Fruit fly (Drosophila melanogaster): ENCODE measurements around the gene CG14990.

Gene CG14990

DNA sequence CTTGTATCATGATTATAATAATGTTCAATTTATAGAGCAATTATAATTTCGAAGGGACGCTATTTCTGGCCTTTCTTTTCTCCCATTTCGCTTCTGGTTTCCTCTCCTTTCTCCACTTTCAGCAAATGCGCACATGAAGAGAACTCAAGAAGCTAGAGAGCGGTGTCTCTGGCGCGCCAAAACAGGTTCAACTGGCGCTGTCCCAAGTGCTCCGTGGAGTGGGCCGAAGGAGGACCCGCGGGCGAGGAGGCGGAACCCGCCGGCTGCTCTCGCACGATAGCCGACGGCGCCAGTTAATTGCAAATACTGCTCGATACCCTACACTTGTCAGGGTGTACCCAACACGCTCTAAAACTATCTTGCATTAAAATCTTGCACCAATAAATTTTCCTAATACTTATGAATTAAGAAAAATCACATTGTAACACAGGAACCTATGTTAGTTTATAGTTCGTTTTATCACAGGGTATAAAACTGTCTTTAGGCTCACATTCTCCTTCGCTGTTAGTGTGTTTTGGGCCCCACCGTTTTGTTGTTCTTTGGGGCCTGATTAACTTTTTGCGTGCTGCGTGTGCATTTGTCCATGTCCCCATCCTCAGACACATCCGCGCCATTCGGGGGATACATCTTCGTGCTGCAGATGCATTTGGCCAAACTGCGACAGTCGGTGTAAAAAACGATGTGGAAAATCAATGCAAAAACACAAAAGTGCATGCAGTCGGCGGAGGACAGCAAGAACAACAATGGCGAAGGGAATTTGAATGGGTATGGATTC, 22.6 kb upstream of the CG14990 start (continued):
- TF ChIP-seq CG4328 (GFP tag; optimal IDR thresholded peaks at IDR 0.05) (no peak), CG30020 (tag; optimal IDR thresholded peaks at IDR 0.05) (no peak), CG11695 (GFP tag; IDR thresholded peaks at IDR 0.05) (peak; percentile 87), CG12744 (GFP tag; optimal IDR thresholded peaks at IDR 0.05) (peak; percentile 74), CG8281 (tag; optimal IDR thresholded peaks at IDR 0.05) (peak; percentile 62), CG17186 (GFP tag; optimal IDR thresholded peaks at IDR 0.05) (no peak), CG4360 (GFP tag; IDR thresholded peaks at IDR 0.05) (peak; percentile 56), CkIIα-i1 (GFP tag; IDR thresholded peaks at IDR 0.05) (no peak; the same call in 1 of the 2 replicates), Dp (GFP tag; optimal IDR thresholded peaks at IDR 0.05) (no peak), pho (GFP tag; optimal IDR thresholded peaks at IDR 0.05) (peak; percentile 85), pfk (GFP tag; optimal IDR thresholded peaks at IDR 0.05) (no peak), sisA (GFP tag; IDR thresholded peaks at IDR 0.05) (peak; percentile 93), Antp (GFP tag; optimal IDR thresholded peaks at IDR 0.05) (peak; percentile 88), CG11247 (GFP tag; IDR thresholded peaks at IDR 0.05) (peak; percentile 93), Ravus (GFP tag; IDR thresholded peaks at IDR 0.05) (peak; percentile 85), ci (GFP tag; IDR thresholded peaks at IDR 0.05) (peak; percentile 98), Hey (tag; optimal IDR thresholded peaks at IDR 0.05) (peak; percentile 6), CG6272 (GFP tag; IDR thresholded peaks at IDR 0.05) (peak; percentile 78), ara (GFP tag; IDR thresholded peaks at IDR 0.05) (peak; percentile 88), Ets97D (GFP tag; optimal IDR thresholded peaks at IDR 0.05) (peak; percentile 53), grau (tag; optimal IDR thresholded peaks at IDR 0.05) (peak; percentile 85), cad (GFP tag; optimal IDR thresholded peaks at IDR 0.05) (no peak), az2 (GFP tag; optimal IDR thresholded peaks at IDR 0.05) (peak; percentile 85), CG32772 (GFP tag; IDR thresholded peaks at IDR 0.05) (peak; percentile 93), CG2678 (tag; optimal IDR thresholded peaks at IDR 0.05) (peak; percentile 91), Tbp (GFP tag; optimal IDR thresholded peaks at IDR 0.05) (no peak), H2.0 (GFP tag; IDR thresholded peaks at IDR 0.05) (peak; percentile 94), CG1529 (GFP tag; optimal IDR thresholded peaks at IDR 0.05) (peak; percentile 68), gsb-n (tag; optimal IDR thresholded peaks at IDR 0.05) (peak; percentile 71), NK7.1 (GFP tag; optimal IDR thresholded peaks at IDR 0.05) (peak; percentile 66), salm (tag; optimal IDR thresholded peaks at IDR 0.05) (peak; percentile 72), CG7987 (GFP tag; optimal IDR thresholded peaks at IDR 0.05) (peak; percentile 64), zen2 (GFP tag; IDR thresholded peaks at IDR 0.05; ENCODE audit: partially characterized antibody) (no peak), CG1024 (GFP tag; IDR thresholded peaks at IDR 0.05) (peak; percentile 84), CG11085 (GFP tag; IDR thresholded peaks at IDR 0.05) (peak; percentile 60), exex (tag; optimal IDR thresholded peaks at IDR 0.05) (peak; percentile 56), CG34376 (GFP tag; optimal IDR thresholded peaks at IDR 0.05) (no peak), trem (tag; optimal IDR thresholded peaks at IDR 0.05) (peak; percentile 13), nmo (GFP tag; optimal IDR thresholded peaks at IDR 0.05) (peak; percentile 86), nerfin-2 (GFP tag; IDR thresholded peaks at IDR 0.05; ENCODE audit: partially characterized antibody) (no peak), CG17829 (tag; optimal IDR thresholded peaks at IDR 0.05) (peak; percentile 59), fd3F (GFP tag; optimal IDR thresholded peaks at IDR 0.05) (peak; percentile 90), Lim3 (GFP tag; IDR thresholded peaks at IDR 0.05) (peak; percentile 75), fd102C (GFP tag; optimal IDR thresholded peaks at IDR 0.05) (peak; percentile 9), YL-1 (GFP tag; optimal IDR thresholded peaks at IDR 0.05) (no peak), CG12659 (GFP tag; optimal IDR thresholded peaks at IDR 0.05) (peak; percentile 87), Xbp1 (GFP tag; optimal IDR thresholded peaks at IDR 0.05) (peak; percentile 92), gce (GFP tag; IDR thresholded peaks at IDR 0.05) (peak; percentile 90), CG1832 (GFP tag; optimal IDR thresholded peaks at IDR 0.05) (no peak), B-H2 (GFP tag; optimal IDR thresholded peaks at IDR 0.05) (peak; percentile 26)

Measured in whole organism, embryonic.